Worm (Caenorhabditis elegans): ENCODE results near the gene idpp-1.

idpp-1 gene

ce11 chrIII:740382-740781 is at the start of gene idpp-1:
Gene idpp-1 (plus strand): TSS chrIII:740682.
- TF ChIP-seq tbx-37 (GFP tag; conservative IDR thresholded peaks at IDR 0.05) (no peak), hmbx-1 (tag; optimal IDR thresholded peaks at IDR 0.05) (no peak), F13C5.2 (tag; optimal IDR thresholded peaks at IDR 0.05) (no peak), scrt-1 (GFP tag; IDR thresholded peaks at IDR 0.05) (no peak), hnd-1 (tag; optimal IDR thresholded peaks at IDR 0.05) (no peak), B0310.2 (tag; optimal IDR thresholded peaks at IDR 0.05) (no peak), ets-7 (tag; optimal IDR thresholded peaks at IDR 0.05) (no peak), aly-1 (tag; optimal IDR thresholded peaks at IDR 0.05) (no peak), ama-1 (optimal IDR thresholded peaks at IDR 0.05) (no peak), tbx-11 (GFP tag; IDR thresholded peaks at IDR 0.05) (no peak), sea-1 (GFP tag; conservative IDR thresholded peaks at IDR 0.05) (no peak)

ce11 chrIII:691933-692332 is 48.5 kb upstream of the idpp-1 start, which contains the start of gene W02B3.7:
Gene W02B3.7 (minus strand): TSS chrIII:692033.
- TF ChIP-seq scrt-1 (GFP tag; IDR thresholded peaks at IDR 0.05) (no peak), ceh-13 (GFP tag; optimal IDR thresholded peaks at IDR 0.05) (no peak), ceh-36 (tag; optimal IDR thresholded peaks at IDR 0.05) (no peak), hmg-4 (GFP tag; optimal IDR thresholded peaks at IDR 0.05) (no peak), pes-1 (GFP tag; IDR thresholded peaks at IDR 0.05) (no peak), tbx-11 (GFP tag; IDR thresholded peaks at IDR 0.05) (no peak), sea-1 (GFP tag; conservative IDR thresholded peaks at IDR 0.05) (no peak), aly-1 (tag; optimal IDR thresholded peaks at IDR 0.05) (no peak), ets-7 (tag; optimal IDR thresholded peaks at IDR 0.05) (no peak)

DNA sequence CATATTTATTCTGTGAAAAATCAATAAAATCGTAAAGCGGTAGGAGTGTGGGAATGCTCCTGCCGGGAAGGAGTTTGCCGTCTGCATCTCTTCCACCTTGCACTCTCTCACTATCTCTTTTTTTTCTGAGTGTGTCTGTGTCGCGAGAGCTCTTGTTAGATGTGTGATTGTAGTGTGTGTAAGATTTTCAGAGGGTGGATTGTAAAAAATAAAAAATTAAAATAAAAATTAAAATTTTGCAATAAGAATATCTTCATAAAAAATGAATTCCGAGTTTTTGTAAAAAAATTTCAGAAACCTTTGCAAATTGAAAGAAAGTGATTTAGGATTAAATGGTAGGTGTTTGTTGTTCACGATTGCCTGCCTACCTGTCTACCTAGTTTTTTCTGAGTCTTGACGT is 44.1 kb upstream of the idpp-1 start, which contains the start of gene sel-15:
sel-15 (minus strand) TSS at position 101 of the 400 bp plus-strand sequence.
- TF ChIP-seq ama-1 (optimal IDR thresholded peaks at IDR 0.05): no peak
- TF ChIP-seq sea-1 (GFP tag; conservative IDR thresholded peaks at IDR 0.05): no peak
- TF ChIP-seq scrt-1 (GFP tag; IDR thresholded peaks at IDR 0.05): no peak
- no peak for TF ChIP-seq pes-1 (GFP tag; IDR thresholded peaks at IDR 0.05)
- no peak for TF ChIP-seq hnd-1 (tag; optimal IDR thresholded peaks at IDR 0.05)
- TF ChIP-seq flt-1 (GFP tag; IDR thresholded peaks at IDR 0.05): no peak
- TF ChIP-seq ceh-13 (GFP tag; optimal IDR thresholded peaks at IDR 0.05): no peak
- TF ChIP-seq ets-7 (tag; optimal IDR thresholded peaks at IDR 0.05): no peak
- no peak for TF ChIP-seq B0310.2 (tag; optimal IDR thresholded peaks at IDR 0.05)
- TF ChIP-seq tbx-37 (GFP tag; conservative IDR thresholded peaks at IDR 0.05): no peak
- no peak for TF ChIP-seq aly-1 (tag; optimal IDR thresholded peaks at IDR 0.05)
- TF ChIP-seq hmg-4 (GFP tag; optimal IDR thresholded peaks at IDR 0.05): no peak
- TF ChIP-seq F13C5.2 (tag; optimal IDR thresholded peaks at IDR 0.05): no peak

DNA sequence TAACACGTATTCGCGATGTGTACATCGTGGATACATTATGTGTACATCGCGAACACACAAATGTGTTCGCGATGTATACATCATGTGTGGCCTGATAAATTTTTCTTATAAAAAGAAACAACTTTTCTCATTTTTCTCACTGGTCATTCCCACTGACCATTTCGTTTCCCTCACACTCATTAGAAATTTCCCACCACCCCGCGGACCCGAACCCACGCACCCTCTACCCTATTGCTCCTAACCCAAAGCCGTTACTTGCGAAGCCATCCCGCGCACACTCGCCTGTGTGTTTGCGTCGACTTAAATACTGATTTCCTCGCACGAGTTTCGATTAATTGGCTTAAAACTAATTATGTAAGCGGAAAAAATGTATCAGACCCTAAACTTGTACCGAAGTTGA is 41.7 kb upstream of the idpp-1 start:
- TF ChIP-seq tbx-37 (GFP tag; conservative IDR thresholded peaks at IDR 0.05) (no peak), ama-1 (optimal IDR thresholded peaks at IDR 0.05) (no peak), flt-1 (GFP tag; IDR thresholded peaks at IDR 0.05) (no peak), hmg-4 (GFP tag; optimal IDR thresholded peaks at IDR 0.05) (peak; percentile 11), tra-4 (tag; optimal IDR thresholded peaks at IDR 0.05) (no peak), hmbx-1 (tag; optimal IDR thresholded peaks at IDR 0.05) (no peak), B0310.2 (tag; optimal IDR thresholded peaks at IDR 0.05) (no peak), sea-1 (GFP tag; conservative IDR thresholded peaks at IDR 0.05) (0 out of 2 replicates have a peak, but pooled peaks have one; percentile 30), pes-1 (GFP tag; IDR thresholded peaks at IDR 0.05) (peak; percentile 65), ceh-13 (GFP tag; optimal IDR thresholded peaks at IDR 0.05) (no peak), F13C5.2 (tag; optimal IDR thresholded peaks at IDR 0.05) (no peak), hnd-1 (tag; optimal IDR thresholded peaks at IDR 0.05) (no peak), scrt-1 (GFP tag; IDR thresholded peaks at IDR 0.05) (peak; percentile 63; the same call in 1 of the 2 replicates)

- TF ChIP-seq tbx-11 (GFP tag; IDR thresholded peaks at IDR 0.05): no peak
- TF ChIP-seq tbx-37 (GFP tag; conservative IDR thresholded peaks at IDR 0.05): no peak
- no peak for TF ChIP-seq scrt-1 (GFP tag; IDR thresholded peaks at IDR 0.05)
These were observed 30.4 kb upstream of the idpp-1 start for ce11 chrIII:710042-710441.

ce11 chrIII:724819-725218 is 15.7 kb upstream of the idpp-1 start, which contains the start of gene flp-24:
Gene flp-24 (plus strand): TSS chrIII:725119.
- no peak for TF ChIP-seq hnd-1 (tag; optimal IDR thresholded peaks at IDR 0.05)
- no peak for TF ChIP-seq ceh-13 (GFP tag; optimal IDR thresholded peaks at IDR 0.05)
- no peak for TF ChIP-seq ama-1 (optimal IDR thresholded peaks at IDR 0.05)
- TF ChIP-seq ceh-36 (tag; optimal IDR thresholded peaks at IDR 0.05): no peak
- no peak for TF ChIP-seq F13C5.2 (tag; optimal IDR thresholded peaks at IDR 0.05)
- no peak for TF ChIP-seq flt-1 (GFP tag; IDR thresholded peaks at IDR 0.05)

DNA sequence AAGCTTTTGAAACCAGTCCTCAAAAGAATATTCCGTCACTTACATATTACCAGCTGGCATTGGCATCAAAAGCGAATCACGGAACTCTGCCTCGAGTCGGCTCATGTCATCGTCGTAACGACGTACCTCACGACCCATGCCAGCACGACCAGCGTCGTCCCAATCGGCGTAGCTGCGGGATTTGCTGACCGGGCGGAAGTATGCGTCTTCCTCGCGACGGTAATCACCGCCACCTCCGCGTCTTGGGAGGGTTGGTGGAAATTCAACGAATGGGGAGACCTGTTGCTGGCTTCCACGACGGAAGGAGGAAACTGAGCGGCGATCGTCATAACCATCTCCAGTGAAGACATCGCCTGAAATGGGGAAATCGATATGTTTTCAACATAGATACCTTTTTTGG is 12.4 kb upstream of the idpp-1 start:
- no peak for TF ChIP-seq ceh-13 (GFP tag; optimal IDR thresholded peaks at IDR 0.05)
- no peak for TF ChIP-seq ama-1 (optimal IDR thresholded peaks at IDR 0.05)
- TF ChIP-seq hmg-4 (GFP tag; optimal IDR thresholded peaks at IDR 0.05): no peak
- TF ChIP-seq ceh-36 (tag; optimal IDR thresholded peaks at IDR 0.05): no peak
- no peak for TF ChIP-seq flt-1 (GFP tag; IDR thresholded peaks at IDR 0.05)
- no peak for TF ChIP-seq hnd-1 (tag; optimal IDR thresholded peaks at IDR 0.05)
- TF ChIP-seq scrt-1 (GFP tag; IDR thresholded peaks at IDR 0.05): no peak
- TF ChIP-seq tbx-37 (GFP tag; conservative IDR thresholded peaks at IDR 0.05): no peak
- TF ChIP-seq tra-4 (tag; optimal IDR thresholded peaks at IDR 0.05): no peak
- TF ChIP-seq hmbx-1 (tag; optimal IDR thresholded peaks at IDR 0.05): no peak
- no peak for TF ChIP-seq F13C5.2 (tag; optimal IDR thresholded peaks at IDR 0.05)

- TF ChIP-seq pes-1 (GFP tag; IDR thresholded peaks at IDR 0.05) (no peak), aly-1 (tag; optimal IDR thresholded peaks at IDR 0.05) (no peak), B0310.2 (tag; optimal IDR thresholded peaks at IDR 0.05) (no peak), tbx-37 (GFP tag; conservative IDR thresholded peaks at IDR 0.05) (no peak), hmg-4 (GFP tag; optimal IDR thresholded peaks at IDR 0.05) (no peak), F13C5.2 (tag; optimal IDR thresholded peaks at IDR 0.05) (no peak), ceh-13 (GFP tag; optimal IDR thresholded peaks at IDR 0.05) (no peak), ets-7 (tag; optimal IDR thresholded peaks at IDR 0.05) (no peak)
These were observed 11.8 kb upstream of the idpp-1 start for ce11 chrIII:728694-729093.
